Fruit fly (Drosophila melanogaster) whole organism, embryonic: ENCODE data around the gene CG3587.

Source experiments
- Aef1 ChIP-seq: fragments of 200-800 bp; sonication (Bioruptor generic); IDR thresholded peaks from 3 replicates; pipeline ENCODE4 v1.3.6; 2022; ENCODE audit warnings: missing biosample characterization, missing genetic modification characterization
- Atf-2 ChIP-seq: fragments of 200-800 bp; sonication (Bioruptor generic); optimal IDR thresholded peaks from 2 replicates; lab custom pipeline; 2016; ENCODE audit warnings: missing biosample characterization, missing genetic modification characterization
- Bteb2 ChIP-seq: fragments of 200-800 bp; sonication (Bioruptor generic); optimal IDR thresholded peaks from 2 replicates; lab custom pipeline; 2016; ENCODE audit warnings: missing biosample characterization, missing genetic modification characterization
- CG10366 ChIP-seq: fragments of 200-800 bp; sonication (Bioruptor generic); IDR thresholded peaks from 2 replicates; pipeline ENCODE4 v1.3.6; 2022; ENCODE audit warnings: missing biosample characterization, missing genetic modification characterization
- CG10462 ChIP-seq: fragments of 200-800 bp; sonication (Bioruptor generic); optimal IDR thresholded peaks from 2 replicates; lab custom pipeline; 2016; ENCODE audit warnings: missing biosample characterization, missing genetic modification characterization
- CG11085 ChIP-seq: fragments of 200-800 bp; sonication (Bioruptor generic); IDR thresholded peaks from 2 replicates; pipeline ENCODE4 v1.3.6; 2022; ENCODE audit warnings: missing biosample characterization, missing genetic modification characterization
- CG11695 ChIP-seq: fragments of 200-800 bp; sonication (Bioruptor generic); IDR thresholded peaks from 3 replicates; pipeline ENCODE4 v1.3.6; 2022; ENCODE audit warnings: missing biosample characterization, missing genetic modification characterization
- CG13894 ChIP-seq: fragments of 200-800 bp; sonication (Bioruptor generic); optimal IDR thresholded peaks from 3 replicates; lab custom pipeline; 2018; ENCODE audit warnings: missing biosample characterization, mild to moderate bottlenecking, missing genetic modification characterization, moderate library complexity
- CG1603 ChIP-seq: fragments of 200-800 bp; sonication (Bioruptor generic); optimal IDR thresholded peaks from 2 replicates; lab custom pipeline; 2019; ENCODE audit warnings: missing biosample characterization, mild to moderate bottlenecking, missing genetic modification characterization, moderate library complexity
- CG17359 ChIP-seq: fragments of 200-800 bp; sonication (Bioruptor generic); optimal IDR thresholded peaks from 3 replicates; lab custom pipeline; 2018; ENCODE audit warnings: missing biosample characterization, mild to moderate bottlenecking, missing genetic modification characterization, moderate library complexity
- CG1792 ChIP-seq: fragments of 200-800 bp; sonication (Bioruptor generic); optimal IDR thresholded peaks from 2 replicates; lab custom pipeline; 2016; ENCODE audit warnings: missing biosample characterization, missing genetic modification characterization
- CG2875 ChIP-seq: fragments of 200-800 bp; sonication (Bioruptor generic); optimal IDR thresholded peaks from 2 replicates; lab custom pipeline; 2017; ENCODE audit warnings: missing biosample characterization, mild to moderate bottlenecking, missing genetic modification characterization, missing genetic modification reagents
- CG31365 ChIP-seq: fragments of 200-800 bp; sonication (Bioruptor generic); optimal IDR thresholded peaks from 2 replicates; lab custom pipeline; 2018; ENCODE audit warnings: missing biosample characterization, mild to moderate bottlenecking, missing genetic modification characterization
- CG31441 ChIP-seq: fragments of 200-800 bp; sonication (Bioruptor generic); IDR thresholded peaks from 2 replicates; pipeline ENCODE4 v1.3.6; 2022; ENCODE audit warnings: missing biosample characterization, missing genetic modification characterization
- CG4328 ChIP-seq: fragments of 200-800 bp; sonication (Bioruptor generic); optimal IDR thresholded peaks from 3 replicates; lab custom pipeline; 2017; ENCODE audit warnings: missing biosample characterization, missing genetic modification reagents, missing genetic modification characterization
- CG6683 ChIP-seq: fragments of 200-800 bp; sonication (Bioruptor generic); optimal IDR thresholded peaks from 2 replicates; lab custom pipeline; 2017; ENCODE audit warnings: missing biosample characterization, mild to moderate bottlenecking, missing genetic modification characterization, missing genetic modification reagents
- CG7839 ChIP-seq: fragments of 200-800 bp; sonication (Bioruptor generic); optimal IDR thresholded peaks from 3 replicates; lab custom pipeline; 2018; ENCODE audit warnings: missing biosample characterization, mild to moderate bottlenecking, missing genetic modification characterization, moderate library complexity
- CrebB ChIP-seq: fragments of 200-800 bp; sonication (Bioruptor generic); optimal IDR thresholded peaks from 3 replicates; lab custom pipeline; 2018; ENCODE audit warnings: missing biosample characterization, mild to moderate bottlenecking, missing genetic modification characterization
- Doc3 ChIP-seq: fragments of 200-800 bp; sonication (Bioruptor generic); IDR thresholded peaks from 3 replicates; pipeline ENCODE4 v1.3.6; 2022; ENCODE audit warnings: missing biosample characterization, missing genetic modification characterization; ENCODE audit not compliant: partially characterized antibody
- Dp ChIP-seq: fragments of 200-800 bp; sonication (Bioruptor generic); optimal IDR thresholded peaks from 2 replicates; lab custom pipeline; 2018; ENCODE audit warnings: missing biosample characterization, mild to moderate bottlenecking, missing genetic modification characterization, moderate library complexity
- Fer1 ChIP-seq: fragments of 200-800 bp; sonication (Bioruptor generic); optimal IDR thresholded peaks from 2 replicates; lab custom pipeline; 2017; ENCODE audit warnings: missing biosample characterization, mild to moderate bottlenecking, missing genetic modification characterization
- HLH54F ChIP-seq: fragments of 200-800 bp; sonication (Bioruptor generic); optimal IDR thresholded peaks from 3 replicates; lab custom pipeline; 2016; ENCODE audit warnings: missing biosample characterization, missing genetic modification characterization
- Hr51 ChIP-seq, 2 experiments: fragments of 200-800 bp; sonication (Bioruptor generic); optimal IDR thresholded peaks; 2 replicates in 1 of 2; 3 replicates in 1 of 2; lab custom pipeline; 2016 to 2018; ENCODE audit warnings: missing biosample characterization in 2 of 2, missing genetic modification characterization in 2 of 2, mild to moderate bottlenecking in 1 of 2, moderate library complexity in 1 of 2
- Hsf ChIP-seq: fragments of 200-800 bp; sonication (Bioruptor generic); optimal IDR thresholded peaks from 3 replicates; lab custom pipeline; 2016; ENCODE audit warnings: missing biosample characterization, missing genetic modification characterization
- MBD-R2 ChIP-seq: fragments of 200-800 bp; sonication (Bioruptor generic); IDR thresholded peaks from 2 replicates; pipeline ENCODE4 v1.3.6; 2022; ENCODE audit warnings: missing biosample characterization, missing genetic modification characterization
- Max ChIP-seq: fragments of 200-800 bp; sonication (Bioruptor generic); optimal IDR thresholded peaks from 2 replicates; lab custom pipeline; 2016; ENCODE audit warnings: missing biosample characterization, mild to moderate bottlenecking, missing genetic modification characterization
- Meics ChIP-seq: fragments of 200-800 bp; sonication (Bioruptor generic); optimal IDR thresholded peaks from 2 replicates; lab custom pipeline; 2017; ENCODE audit warnings: missing biosample characterization, mild to moderate bottlenecking, missing genetic modification characterization
- Mes4 ChIP-seq: fragments of 200-800 bp; sonication (Bioruptor generic); optimal IDR thresholded peaks from 2 replicates; lab custom pipeline; 2016; ENCODE audit warnings: missing biosample characterization, missing genetic modification characterization
- NfI ChIP-seq: fragments of 200-800 bp; sonication (Bioruptor generic); optimal IDR thresholded peaks from 3 replicates; lab custom pipeline; 2018; ENCODE audit warnings: missing biosample characterization, mild to moderate bottlenecking, missing genetic modification characterization, moderate library complexity
- Oaz ChIP-seq: fragments of 200-800 bp; sonication (Bioruptor generic); IDR thresholded peaks from 2 replicates; pipeline ENCODE4 v1.3.6; 2022; ENCODE audit warnings: missing biosample characterization, missing genetic modification characterization
- Optix ChIP-seq: fragments of 200-800 bp; sonication (Bioruptor generic); IDR thresholded peaks from 3 replicates; pipeline ENCODE4 v1.3.6; 2022; ENCODE audit warnings: missing biosample characterization, missing genetic modification characterization
- Ptx1 ChIP-seq: fragments of 200-800 bp; sonication (Bioruptor generic); IDR thresholded peaks from 2 replicates; pipeline ENCODE4 v1.3.6; 2022; ENCODE audit warnings: missing biosample characterization, missing genetic modification characterization
- Tbp ChIP-seq: fragments of >200 bp; optimal IDR thresholded peaks from 2 replicates; lab custom pipeline; 2018; ENCODE audit warnings: missing biosample characterization, missing genetic modification characterization
- abd-A ChIP-seq: fragments of 200-800 bp; sonication (Bioruptor generic); optimal IDR thresholded peaks from 3 replicates; lab custom pipeline; 2019; ENCODE audit warnings: missing biosample characterization, mild to moderate bottlenecking, missing genetic modification characterization, moderate library complexity
- dimm ChIP-seq: fragments of 200-800 bp; sonication (Bioruptor generic); IDR thresholded peaks from 2 replicates; pipeline ENCODE4 v1.3.6; 2022; ENCODE audit warnings: missing biosample characterization, missing genetic modification characterization
- en ChIP-seq: fragments of 200-800 bp; sonication (Bioruptor generic); optimal IDR thresholded peaks from 2 replicates; lab custom pipeline; 2016; ENCODE audit warnings: missing biosample characterization, missing genetic modification characterization
- fd96Cb ChIP-seq: fragments of 200-800 bp; sonication (Bioruptor generic); optimal IDR thresholded peaks from 2 replicates; lab custom pipeline; 2018; ENCODE audit warnings: missing biosample characterization, mild to moderate bottlenecking, missing genetic modification characterization, moderate library complexity
- gt ChIP-seq: fragments of 200-800 bp; sonication (Bioruptor generic); IDR thresholded peaks from 2 replicates; pipeline ENCODE4 v1.3.6; 2022; ENCODE audit warnings: missing biosample characterization, missing genetic modification characterization
- lola ChIP-seq, 3 experiments: fragments of >200 bp in 2 of 3; fragments of 200-800 bp in 1 of 3; sonication (Bioruptor generic) in 1 of 3; optimal IDR thresholded peaks; 2 replicates each; lab custom pipeline; 2017 to 2019; ENCODE audit warnings: missing biosample characterization in 3 of 3, missing genetic modification characterization in 3 of 3, mild to moderate bottlenecking in 1 of 3, moderate library complexity in 1 of 3
- org-1 ChIP-seq: fragments of 200-800 bp; sonication (Bioruptor generic); optimal IDR thresholded peaks from 2 replicates; lab custom pipeline; 2017; ENCODE audit warnings: missing biosample characterization, missing genetic modification characterization
- pho ChIP-seq: fragments of 200-800 bp; sonication (Bioruptor generic); optimal IDR thresholded peaks from 2 replicates; lab custom pipeline; 2016; ENCODE audit warnings: missing biosample characterization, missing genetic modification characterization
- pros ChIP-seq: fragments of 200-800 bp; sonication (Bioruptor generic); optimal IDR thresholded peaks from 3 replicates; lab custom pipeline; 2019; ENCODE audit warnings: missing biosample characterization, mild to moderate bottlenecking, missing genetic modification characterization, moderate library complexity
- schlank ChIP-seq: fragments of 200-800 bp; sonication (Bioruptor generic); optimal IDR thresholded peaks from 2 replicates; lab custom pipeline; 2018; ENCODE audit warnings: missing biosample characterization, mild to moderate bottlenecking, missing genetic modification characterization
- tgo ChIP-seq: fragments of 200-800 bp; sonication (Bioruptor generic); IDR thresholded peaks from 3 replicates; pipeline ENCODE4 v1.3.6; 2022; ENCODE audit warnings: missing biosample characterization, missing genetic modification characterization
- toy ChIP-seq: fragments of 200-800 bp; sonication (Bioruptor generic); IDR thresholded peaks from 2 replicates; pipeline ENCODE4 v1.3.6; 2022; ENCODE audit warnings: missing biosample characterization, missing genetic modification characterization
- trem ChIP-seq: fragments of 200-800 bp; optimal IDR thresholded peaks from 3 replicates; lab custom pipeline; 2019; ENCODE audit warnings: missing biosample characterization, mild to moderate bottlenecking, missing genetic modification characterization, moderate library complexity
- trh ChIP-seq: fragments of 200-800 bp; sonication (Bioruptor generic); optimal IDR thresholded peaks from 2 replicates; lab custom pipeline; 2016; ENCODE audit warnings: missing biosample characterization, missing genetic modification characterization
- wek ChIP-seq: fragments of 200-800 bp; sonication (Bioruptor generic); optimal IDR thresholded peaks from 3 replicates; lab custom pipeline; 2018; ENCODE audit warnings: missing biosample characterization, mild to moderate bottlenecking, missing genetic modification characterization, moderate library complexity
- zen2 ChIP-seq: fragments of 200-800 bp; sonication (Bioruptor generic); IDR thresholded peaks from 3 replicates; pipeline ENCODE4 v1.3.6; 2022; ENCODE audit warnings: missing biosample characterization, missing genetic modification characterization; ENCODE audit not compliant: partially characterized antibody

CG3587 gene

dm6 chrX:1947178-1947872 is 7.2 kb downstream of the CG3587 start (continued):
- peak; percentile 98 for TF ChIP-seq CG2875
- peak; percentile 96 for TF ChIP-seq Hsf (GFP tag; lab: Kevin White, UChicago)
- peak; percentile 96 for TF ChIP-seq trem (tag; lab: Kevin White, UChicago)
- TF ChIP-seq pho (GFP tag; lab: Kevin White, UChicago): peak; percentile 83
- TF ChIP-seq CG17359 (tag; lab: Kevin White, UChicago): peak; percentile 98
- peak; percentile 90 for TF ChIP-seq trh (GFP tag; lab: Kevin White, UChicago)
- TF ChIP-seq CG6683 (GFP tag; lab: Kevin White, UChicago): peak; percentile 84
- TF ChIP-seq CG31441 (GFP tag; lab: Robert Waterston, UW): peak; percentile 98
- TF ChIP-seq Ptx1 (GFP tag; lab: Robert Waterston, UW): peak; percentile 93
- TF ChIP-seq Dp: peak; percentile 3
- no peak for TF ChIP-seq Tbp
- TF ChIP-seq gt (GFP tag; lab: Robert Waterston, UW): peak; percentile 94
- TF ChIP-seq CG11085: peak; percentile 80
- TF ChIP-seq pros (GFP tag; lab: Kevin White, UChicago): peak; percentile 87
- peak; percentile 96 for TF ChIP-seq CG7839 (tag; lab: Kevin White, UChicago)
- TF ChIP-seq Aef1 (GFP tag; lab: Robert Waterston, UW): peak; percentile 85
- TF ChIP-seq Doc3: no peak
- peak; percentile 93 for TF ChIP-seq tgo (GFP tag; lab: Robert Waterston, UW)
- peak; percentile 75 for TF ChIP-seq toy (GFP tag; lab: Robert Waterston, UW)
- TF ChIP-seq MBD-R2 (GFP tag; lab: Robert Waterston, UW): peak; percentile 64; the same call in 1 of the 2 replicates
- peak; percentile 98 for TF ChIP-seq fd96Cb (tag; lab: Kevin White, UChicago)
- no peak for TF ChIP-seq zen2 (GFP tag; lab: Robert Waterston, UW)
- TF ChIP-seq Max (GFP tag; lab: Kevin White, UChicago): peak; percentile 93
- TF ChIP-seq Mes4 (GFP tag; lab: Kevin White, UChicago): peak; percentile 96
- TF ChIP-seq CG4328: peak; percentile 79
- peak; percentile 91 for TF ChIP-seq CG1792
- TF ChIP-seq CG10366 (GFP tag; lab: Robert Waterston, UW): peak; percentile 95
- peak; percentile 87 for TF ChIP-seq Fer1
- TF ChIP-seq NfI (GFP tag; lab: Kevin White, UChicago): peak; percentile 95
- peak; percentile 93 for TF ChIP-seq CrebB
- TF ChIP-seq CG11695 (GFP tag; lab: Robert Waterston, UW): peak; percentile 93
- peak; percentile 95 for TF ChIP-seq org-1 (GFP tag; lab: Kevin White, UChicago)
- TF ChIP-seq Hr51 (GFP tag; optimal IDR thresholded peaks at IDR 0.05; lab: Kevin White, UChicago): peak; percentile 93 to 94
- TF ChIP-seq Meics: peak; percentile 84
- peak; percentile 96 for TF ChIP-seq Optix (GFP tag; lab: Robert Waterston, UW)
- peak; percentile 92 for TF ChIP-seq dimm
- TF ChIP-seq Oaz (GFP tag; lab: Robert Waterston, UW): peak; percentile 74
- TF ChIP-seq CG13894 (tag; lab: Kevin White, UChicago): peak; percentile 71
- TF ChIP-seq wek (GFP tag; lab: Kevin White, UChicago): peak; percentile 91
- TF ChIP-seq Atf-2 (GFP tag; lab: Kevin White, UChicago): peak; percentile 95
- peak; percentile 95 for TF ChIP-seq en (GFP tag; lab: Kevin White, UChicago)
- peak; percentile 90 for TF ChIP-seq HLH54F (GFP tag; lab: Kevin White, UChicago)
- TF ChIP-seq lola (GFP tag; optimal IDR thresholded peaks at IDR 0.05; lab: Kevin White, UChicago): peak in 1 of 3 experiments; percentile 98
- TF ChIP-seq Bteb2 (GFP tag; lab: Kevin White, UChicago): peak; percentile 87
- peak; percentile 94 for TF ChIP-seq CG10462 (GFP tag; lab: Kevin White, UChicago)
- TF ChIP-seq CG31365 (tag; lab: Kevin White, UChicago): peak; percentile 89
- peak; percentile 98 for TF ChIP-seq CG1603 (tag; lab: Kevin White, UChicago)
- TF ChIP-seq abd-A (tag; lab: Kevin White, UChicago): peak; percentile 28
- peak; percentile 57 for TF ChIP-seq schlank
